Fruit fly (Drosophila melanogaster): ENCODE results near the gene CG5126.
A peak's percentile ranks its signal among the peaks of the same experiment; 100 is the strongest.

The CG5126 gene

DNA sequence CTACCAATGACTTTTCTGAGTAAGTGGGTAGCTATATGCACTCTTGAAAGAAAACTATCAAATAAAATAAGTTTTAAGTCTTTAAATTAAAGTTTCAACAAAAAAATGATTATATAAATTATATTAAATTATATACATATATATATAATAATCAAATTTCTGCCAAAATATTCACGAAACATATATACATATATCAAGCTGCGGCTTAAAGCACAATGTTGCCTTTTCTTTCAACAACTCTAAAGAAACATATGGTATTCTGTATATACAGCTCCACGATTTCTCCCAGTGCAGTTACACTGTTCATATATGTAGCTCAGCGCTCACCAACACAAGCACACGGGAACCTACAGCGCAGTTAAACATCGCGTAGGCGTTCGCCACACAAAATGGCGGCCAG, 48.3 kb downstream of the CG5126 start (continued):
- TF ChIP-seq CG16863 (GFP tag; optimal IDR thresholded peaks at IDR 0.05): no peak
- TF ChIP-seq stwl (tag; optimal IDR thresholded peaks at IDR 0.05): no peak

DNA sequence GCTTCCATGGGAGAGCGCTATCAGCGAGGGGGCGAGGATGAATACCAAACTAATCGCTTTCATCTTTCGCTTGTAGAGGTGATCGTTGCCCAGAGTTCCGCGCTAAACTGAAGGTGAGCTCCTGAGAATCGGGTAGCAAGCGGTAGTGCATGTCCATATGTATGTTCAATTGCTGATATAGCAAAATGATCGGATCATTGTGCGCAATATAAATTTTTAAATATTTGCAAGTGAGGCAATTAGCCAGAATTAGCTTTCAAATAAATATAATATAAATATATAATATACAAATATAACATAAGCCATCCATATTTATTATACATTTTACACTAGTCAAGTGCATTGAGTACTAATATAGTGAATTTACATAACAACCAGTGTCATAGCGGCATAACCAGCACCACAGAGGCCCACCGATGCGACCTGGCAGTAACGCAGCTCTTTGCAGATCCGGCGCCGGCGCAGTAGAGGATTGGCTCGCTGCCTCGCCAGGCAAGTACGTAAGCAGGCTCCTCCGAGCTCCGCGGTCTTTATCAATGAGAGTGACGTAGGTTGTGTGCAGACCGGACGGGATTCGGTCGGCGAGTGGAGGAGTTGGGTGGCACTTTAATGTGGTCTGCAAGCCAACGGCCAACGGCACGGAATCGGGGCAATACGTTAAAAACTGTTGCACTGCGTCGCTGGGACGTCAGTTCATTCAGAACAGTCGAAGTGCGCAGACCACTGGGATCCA, 49.6 kb downstream of the CG5126 start, which contains the start of the genes Iris and CG4577:
TSS of gene Iris (minus strand) at position 88 of the 733 bp plus-strand sequence.
TSS of gene CG4577 (plus strand) at position 683 of the 733 bp plus-strand sequence.
- TF ChIP-seq CG18599 (GFP tag; optimal IDR thresholded peaks at IDR 0.05): peak; percentile 16
- TF ChIP-seq Eip74EF (GFP tag; optimal IDR thresholded peaks at IDR 0.05): no peak
- peak; percentile 60 for TF ChIP-seq ewg (GFP tag; optimal IDR thresholded peaks at IDR 0.05)
- no peak for TF ChIP-seq CG17612 (GFP tag; IDR thresholded peaks at IDR 0.05)
- TF ChIP-seq lab (GFP tag; optimal IDR thresholded peaks at IDR 0.05): peak; percentile 22
- peak; percentile 83 for TF ChIP-seq scrt (GFP tag; optimal IDR thresholded peaks at IDR 0.05)
- TF ChIP-seq CG2120 (GFP tag; optimal IDR thresholded peaks at IDR 0.05): no peak
- TF ChIP-seq gem (tag; optimal IDR thresholded peaks at IDR 0.05): no peak
- TF ChIP-seq Pdp1 (GFP tag; optimal IDR thresholded peaks at IDR 0.05): peak in 1 of 2 experiments; percentile 3
- TF ChIP-seq chinmo (GFP tag; IDR thresholded peaks at IDR 0.05; ENCODE audit: partially characterized antibody): 0 out of 4 replicates have a peak, but pooled peaks have one; percentile 11
- TF ChIP-seq CG8924 (tag; optimal IDR thresholded peaks at IDR 0.05): no peak
- no peak for TF ChIP-seq CG9817 (tag; optimal IDR thresholded peaks at IDR 0.05)
- peak; percentile 9 for TF ChIP-seq abd-A (tag; optimal IDR thresholded peaks at IDR 0.05)
- no peak for TF ChIP-seq ken (GFP tag; IDR thresholded peaks at IDR 0.05)
- TF ChIP-seq CG12219 (GFP tag; optimal IDR thresholded peaks at IDR 0.05): no peak
- no peak for TF ChIP-seq MESR4 (GFP tag; optimal IDR thresholded peaks at IDR 0.05)
- TF ChIP-seq CG4404 (GFP tag; IDR thresholded peaks at IDR 0.05): no peak
- no peak for TF ChIP-seq CG43689 (GFP tag; IDR thresholded peaks at IDR 0.05)
- TF ChIP-seq CG42726 (GFP tag; IDR thresholded peaks at IDR 0.05; ENCODE audit: partially characterized antibody): no peak
- TF ChIP-seq Hr51 (GFP tag; optimal IDR thresholded peaks at IDR 0.05): no peak
- peak; percentile 15 for TF ChIP-seq Deaf1 (tag; optimal IDR thresholded peaks at IDR 0.05)
- TF ChIP-seq row (GFP tag; IDR thresholded peaks at IDR 0.05): peak; percentile 37; the same call in 1 of the 3 replicates
- TF ChIP-seq Mrtf (GFP tag; IDR thresholded peaks at IDR 0.05): 0 out of 3 replicates have a peak, but pooled peaks have one; percentile 5

Measured in whole organism, embryonic.